Worm (Caenorhabditis elegans) whole organism, late embryonic: ENCODE results near the gene C33B4.2.
A peak's percentile ranks its signal among the peaks of the same experiment; 100 is the strongest.

Experiments used
- C08G9.2 ChIP-seq: sonication (generic microtip); optimal IDR thresholded peaks from 2 replicates; lab custom pipeline; 2016; ENCODE audit warnings: mild to moderate bottlenecking, missing genetic modification characterization, moderate library complexity, missing compliant biosample characterization
- F13H6.1 ChIP-seq: sonication (generic microtip); optimal IDR thresholded peaks from 2 replicates; lab custom pipeline; 2016; ENCODE audit warnings: missing genetic modification characterization, missing compliant biosample characterization
- K09A11.1 ChIP-seq: sonication (generic microtip); optimal IDR thresholded peaks from 2 replicates; lab custom pipeline; 2017; ENCODE audit warnings: antibody characterized with exemption, mild to moderate bottlenecking, missing genetic modification characterization, missing compliant biosample characterization; ENCODE audit not compliant: insufficient read depth
- ahr-1 ChIP-seq: sonication (generic microtip); optimal IDR thresholded peaks from 2 replicates; lab custom pipeline; 2016; ENCODE audit warnings: missing genetic modification characterization, missing compliant biosample characterization
- ama-1 ChIP-seq: fragments of 150-350 bp; optimal IDR thresholded peaks from 2 replicates; lab custom pipeline; 2014
- ceh-14 ChIP-seq: sonication (generic microtip); optimal IDR thresholded peaks from 2 replicates; lab custom pipeline; 2016; ENCODE audit warnings: missing genotype, missing genetic modification characterization, missing compliant biosample characterization
- ceh-2 ChIP-seq: sonication (generic microtip); optimal IDR thresholded peaks from 2 replicates; lab custom pipeline; 2016; ENCODE audit warnings: missing genotype, missing genetic modification characterization, missing compliant biosample characterization
- ceh-24 ChIP-seq: sonication (generic microtip); optimal IDR thresholded peaks from 2 replicates; lab custom pipeline; 2016; ENCODE audit warnings: mild to moderate bottlenecking, missing genetic modification characterization, missing compliant biosample characterization
- ceh-30 ChIP-seq: fragments of 150-350 bp; optimal IDR thresholded peaks from 2 replicates; lab custom pipeline; 2014; ENCODE audit warnings: missing biosample characterization, missing genetic modification characterization
- ceh-34 ChIP-seq: sonication (generic microtip); optimal IDR thresholded peaks from 2 replicates; lab custom pipeline; 2016; ENCODE audit warnings: mild to moderate bottlenecking, missing genetic modification characterization, missing compliant biosample characterization
- ceh-45 ChIP-seq: fragments of 200-800 bp; sonication (Bioruptor generic); IDR thresholded peaks from 2 replicates; pipeline ENCODE4 v1.3.6; 2022; ENCODE audit warnings: missing genetic modification reagents, missing genetic modification characterization, missing compliant biosample characterization
- ceh-48 ChIP-seq: sonication (generic microtip); optimal IDR thresholded peaks from 2 replicates; lab custom pipeline; 2016; ENCODE audit warnings: missing genetic modification characterization, inconsistent platforms, missing compliant biosample characterization
- ceh-6 ChIP-seq: fragments of 200-800 bp; sonication (Bioruptor generic); optimal IDR thresholded peaks from 2 replicates; lab custom pipeline; 2018; ENCODE audit warnings: mild to moderate bottlenecking, missing genetic modification characterization, missing compliant biosample characterization
- che-1 ChIP-seq: sonication (generic microtip); optimal IDR thresholded peaks from 2 replicates; lab custom pipeline; 2016; ENCODE audit warnings: mild to moderate bottlenecking, missing genetic modification characterization, missing compliant biosample characterization
- dve-1 ChIP-seq: sonication (generic microtip); optimal IDR thresholded peaks from 2 replicates; lab custom pipeline; 2017; ENCODE audit warnings: antibody characterized with exemption, mild to moderate bottlenecking, missing genetic modification characterization, missing compliant biosample characterization
- elt-2 ChIP-seq: sonication (generic microtip); optimal IDR thresholded peaks from 2 replicates; lab custom pipeline; 2016; ENCODE audit warnings: missing genetic modification reagents, missing genetic modification characterization, missing compliant biosample characterization
- eyg-1 ChIP-seq: sonication (generic microtip); optimal IDR thresholded peaks from 2 replicates; lab custom pipeline; 2016; ENCODE audit warnings: missing genotype, missing genetic modification characterization, missing compliant biosample characterization
- fax-1 ChIP-seq: sonication (generic microtip); optimal IDR thresholded peaks from 2 replicates; lab custom pipeline; 2016; ENCODE audit warnings: missing genotype, missing genetic modification characterization, missing compliant biosample characterization
- hlh-15 ChIP-seq: sonication (generic microtip); optimal IDR thresholded peaks from 2 replicates; lab custom pipeline; 2016; ENCODE audit warnings: missing genetic modification characterization, missing compliant biosample characterization
- hlh-30 ChIP-seq: sonication (generic microtip); optimal IDR thresholded peaks from 2 replicates; lab custom pipeline; 2017; ENCODE audit warnings: antibody characterized with exemption, missing genetic modification characterization, missing compliant biosample characterization; ENCODE audit not compliant: insufficient read depth
- hlh-6 ChIP-seq: sonication (generic microtip); optimal IDR thresholded peaks from 2 replicates; lab custom pipeline; 2016; ENCODE audit warnings: missing genotype, missing genetic modification characterization, missing compliant biosample characterization
- hlh-8 ChIP-seq: sonication (generic microtip); optimal IDR thresholded peaks from 2 replicates; lab custom pipeline; 2016; ENCODE audit warnings: missing genotype, missing genetic modification characterization, missing compliant biosample characterization
- lin-11 ChIP-seq: fragments of 200-800 bp; sonication (Bioruptor generic); optimal IDR thresholded peaks from 2 replicates; lab custom pipeline; 2018; ENCODE audit warnings: mild to moderate bottlenecking, missing genetic modification characterization, missing compliant biosample characterization
- madf-2 ChIP-seq: sonication (generic microtip); optimal IDR thresholded peaks from 2 replicates; lab custom pipeline; 2017; ENCODE audit warnings: missing genetic modification characterization, missing compliant biosample characterization
- nfya-1 ChIP-seq: sonication (generic microtip); optimal IDR thresholded peaks from 2 replicates; lab custom pipeline; 2017; ENCODE audit warnings: missing genetic modification characterization, mild to moderate bottlenecking, missing compliant biosample characterization, antibody characterized with exemption, moderate library complexity
- nhr-232 ChIP-seq: sonication (generic microtip); optimal IDR thresholded peaks from 2 replicates; lab custom pipeline; 2016; ENCODE audit warnings: missing genetic modification characterization, missing compliant biosample characterization
- npax-4 ChIP-seq: sonication (generic microtip); optimal IDR thresholded peaks from 2 replicates; lab custom pipeline; 2016; ENCODE audit warnings: missing genetic modification characterization, missing compliant biosample characterization
- pros-1 ChIP-seq: fragments of 150-350 bp; optimal IDR thresholded peaks from 2 replicates; lab custom pipeline; 2014; ENCODE audit warnings: missing biosample characterization, missing genetic modification reagents, missing genetic modification characterization
- ref-2 ChIP-seq: sonication (generic microtip); optimal IDR thresholded peaks from 2 replicates; lab custom pipeline; 2016; ENCODE audit warnings: missing genetic modification characterization, missing compliant biosample characterization
- rnt-1 ChIP-seq: sonication (generic microtip); optimal IDR thresholded peaks from 2 replicates; lab custom pipeline; 2016; ENCODE audit warnings: missing genetic modification characterization, missing compliant biosample characterization
- sox-4 ChIP-seq: sonication (generic microtip); optimal IDR thresholded peaks from 2 replicates; lab custom pipeline; 2017; ENCODE audit warnings: mild to moderate bottlenecking, missing genetic modification characterization, inconsistent platforms, missing compliant biosample characterization
- unc-3 ChIP-seq, 2 experiments: fragments of 200-800 bp in 1 of 2; sonication (Bioruptor generic) in 1 of 2; sonication (generic microtip) in 1 of 2; conservative IDR thresholded peaks in 1 of 2; optimal IDR thresholded peaks in 1 of 2; 2 replicates each; pipeline versions ENCODE4 v1.3.6 to Lab custom; 2016 to 2022; ENCODE audit warnings: missing compliant biosample characterization in 2 of 2, missing genetic modification characterization in 2 of 2, missing genetic modification reagents in 1 of 2
- unc-86 ChIP-seq: sonication (generic microtip); optimal IDR thresholded peaks from 2 replicates; lab custom pipeline; 2016; ENCODE audit warnings: missing genetic modification characterization, missing compliant biosample characterization
- zip-5 ChIP-seq: sonication (generic microtip); optimal IDR thresholded peaks from 2 replicates; lab custom pipeline; 2016; ENCODE audit warnings: missing genetic modification characterization, missing compliant biosample characterization

C33B4.2 gene

ce11 chrII:11392390-11392789 lies 20.4 kb upstream of the C33B4.2 start:
- TF ChIP-seq eyg-1 (tag; lab: Kevin White, UChicago) (no peak), che-1 (tag; lab: Kevin White, UChicago) (no peak)

ce11 chrII:11390865-11391264 lies 18.9 kb upstream of the C33B4.2 start, which contains the start of gene shn-1:
Gene shn-1 (minus strand): TSS chrII:11390965.
- TF ChIP-seq dve-1 (tag; lab: Kevin White, UChicago) (no peak), ceh-24 (tag; lab: Kevin White, UChicago) (no peak), fax-1 (tag; lab: Kevin White, UChicago) (no peak), hlh-6 (no peak), madf-2 (tag; lab: Kevin White, UChicago) (no peak), npax-4 (tag; lab: Kevin White, UChicago) (no peak), sox-4 (tag; lab: Kevin White, UChicago) (no peak), ama-1 (lab: Kevin White, UChicago) (no peak), zip-5 (tag; lab: Kevin White, UChicago) (no peak), ceh-34 (no peak), ceh-14 (no peak), nhr-232 (tag; lab: Kevin White, UChicago) (no peak), ref-2 (tag; lab: Kevin White, UChicago) (no peak), ceh-6 (GFP tag; lab: Kevin White, UChicago) (no peak), rnt-1 (tag; lab: Kevin White, UChicago) (no peak)

- TF ChIP-seq lin-11 (no peak), elt-2 (no peak), hlh-15 (no peak), eyg-1 (tag; lab: Kevin White, UChicago) (no peak), K09A11.1 (no peak), unc-86 (no peak)
- TF ChIP-seq, all 69 proteins: peak for 0
Observed at ce11 chrII:11386950-11387349, 15.0 kb upstream of the C33B4.2 start.

DNA sequence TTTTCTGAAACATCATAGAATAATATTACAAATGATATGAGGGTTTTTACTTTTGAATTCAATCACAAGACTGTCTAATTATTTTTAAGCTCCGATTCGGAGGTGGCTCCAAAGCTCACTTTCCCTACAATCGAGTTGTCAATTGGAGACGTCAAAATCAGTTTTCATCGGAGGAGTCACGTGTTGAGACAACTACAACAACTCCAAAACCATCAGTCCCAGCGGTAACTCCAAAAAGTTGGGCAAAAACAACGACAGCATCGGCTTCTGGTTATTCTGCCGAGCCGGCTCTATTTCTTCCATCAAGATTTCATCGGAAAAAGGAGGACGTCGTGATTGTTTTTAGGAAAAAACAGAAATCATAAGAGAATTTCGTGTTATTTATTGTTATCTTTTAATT lies 12.2 kb upstream of the C33B4.2 start:
- TF ChIP-seq hlh-30 (tag; lab: Kevin White, UChicago) (peak; percentile 24), ceh-30 (tag; lab: Kevin White, UChicago) (no peak)

ce11 chrII:11383058-11383457 lies 11.1 kb upstream of the C33B4.2 start, which contains the start of the genes C33B4.5 and C33B4.4:
Gene C33B4.5 (plus strand): TSS chrII:11383327.
Gene C33B4.4 (minus strand): TSS chrII:11383442.
- TF ChIP-seq hlh-8 (tag; lab: Kevin White, UChicago), result no peak
- TF ChIP-seq ceh-2 (tag; lab: Kevin White, UChicago), result no peak
- no peak for TF ChIP-seq fax-1 (tag; lab: Kevin White, UChicago)
- TF ChIP-seq zip-5 (tag; lab: Kevin White, UChicago), result no peak
- no peak for TF ChIP-seq C08G9.2 (tag; lab: Kevin White, UChicago)
- TF ChIP-seq elt-2, result no peak
- no peak for TF ChIP-seq K09A11.1
- TF ChIP-seq nhr-232 (tag; lab: Kevin White, UChicago), result no peak
- TF ChIP-seq ceh-45, result no peak
- TF ChIP-seq pros-1, result no peak
- TF ChIP-seq ahr-1 (tag; lab: Kevin White, UChicago), result no peak
- TF ChIP-seq F13H6.1, result no peak
- no peak for TF ChIP-seq hlh-15
- TF ChIP-seq nfya-1 (tag; lab: Kevin White, UChicago), result no peak
- no peak for TF ChIP-seq hlh-30 (tag; lab: Kevin White, UChicago)
- no peak for TF ChIP-seq ceh-48
- TF ChIP-seq unc-3 (GFP tag; conservative IDR thresholded peaks at IDR 0.05; lab: Robert Waterston, UW), result no peak
- no peak for TF ChIP-seq unc-3 (tag; optimal IDR thresholded peaks at IDR 0.05; lab: Kevin White, UChicago)
- TF ChIP-seq hlh-6, result no peak
- TF ChIP-seq ceh-6 (GFP tag; lab: Kevin White, UChicago), result no peak
